Worm (Caenorhabditis elegans) whole organism, L1 larva: ENCODE measurements around the gene K03A11.1.

Experiments used
- C04F5.9 ChIP-seq: sonication (generic microtip); optimal IDR thresholded peaks from 2 replicates; lab custom pipeline; 2016; ENCODE audit warnings: missing genetic modification characterization, missing compliant biosample characterization
- blmp-1 ChIP-seq: fragments of 150-350 bp; optimal IDR thresholded peaks from 2 replicates; lab custom pipeline; 2014; ENCODE audit warnings: missing biosample characterization, missing genetic modification characterization
- ceh-63 ChIP-seq: fragments of 200-800 bp; sonication (Bioruptor generic); optimal IDR thresholded peaks from 2 replicates; lab custom pipeline; 2018; ENCODE audit warnings: mild to moderate bottlenecking, missing genetic modification characterization, missing compliant biosample characterization
- ceh-8 ChIP-seq: fragments of 200-800 bp; sonication (Bioruptor generic); optimal IDR thresholded peaks from 2 replicates; lab custom pipeline; 2018; ENCODE audit warnings: mild to moderate bottlenecking, missing genetic modification characterization, moderate library complexity, missing compliant biosample characterization
- ces-1 ChIP-seq: fragments of 150-350 bp; optimal IDR thresholded peaks from 2 replicates; lab custom pipeline; 2014; ENCODE audit warnings: missing biosample characterization, missing genetic modification reagents, missing genetic modification characterization
- dpl-1 ChIP-seq, 3 experiments: fragments of 150-350 bp in 2 of 3; sonication (generic microtip) in 1 of 3; optimal IDR thresholded peaks; 2 replicates each; lab custom pipeline; 2014 to 2017; ENCODE audit warnings: missing biosample characterization in 3 of 3, missing genetic modification characterization in 3 of 3, missing genetic modification reagents in 3 of 3
- efl-1 ChIP-seq, 4 experiments: fragments of 150-350 bp; optimal IDR thresholded peaks in 3 of 4; peaks in 1 of 4; 1 replicate in 1 of 4; 2 replicates in 3 of 4; lab custom pipeline; 2014; ENCODE audit warnings: missing biosample characterization in 2 of 4, missing genetic modification characterization in 2 of 4, missing genetic modification reagents in 2 of 4
- elt-3 ChIP-seq, 6 experiments: fragments of 150-350 bp in 1 of 6; sonication (generic microtip); optimal IDR thresholded peaks; 2 replicates each; lab custom pipeline; 2017 to 2018; ENCODE audit warnings: missing biosample characterization in 6 of 6, missing genetic modification characterization in 6 of 6, inconsistent platforms in 1 of 6
- fkh-10 ChIP-seq: sonication (generic microtip); optimal IDR thresholded peaks from 2 replicates; lab custom pipeline; 2017; ENCODE audit warnings: missing biosample characterization, missing genetic modification reagents, missing genetic modification characterization
- fos-1 ChIP-seq: fragments of 150-350 bp; optimal IDR thresholded peaks from 2 replicates; lab custom pipeline; 2014; ENCODE audit warnings: missing biosample characterization, missing genetic modification characterization
- grh-1 ChIP-seq: fragments of 200-800 bp; sonication (Bioruptor generic); IDR thresholded peaks from 2 replicates; pipeline ENCODE4 v1.3.6; 2022; ENCODE audit warnings: missing genetic modification reagents, missing genetic modification characterization, missing compliant biosample characterization
- hlh-4 ChIP-seq: sonication (generic microtip); optimal IDR thresholded peaks from 2 replicates; lab custom pipeline; 2016; ENCODE audit warnings: mild to moderate bottlenecking, missing genetic modification characterization, missing compliant biosample characterization
- hpl-2 ChIP-seq: fragments of 150-350 bp; optimal IDR thresholded peaks from 2 replicates; lab custom pipeline; 2014; ENCODE audit warnings: missing biosample characterization, missing genetic modification reagents, missing genetic modification characterization
- lin-14 ChIP-seq: fragments of 200-800 bp; sonication (Bioruptor generic); optimal IDR thresholded peaks from 2 replicates; lab custom pipeline; 2018; ENCODE audit warnings: mild to moderate bottlenecking, missing genetic modification characterization, moderate library complexity, missing compliant biosample characterization
- lin-39 ChIP-seq: fragments of 150-350 bp; optimal IDR thresholded peaks from 2 replicates; lab custom pipeline; 2014; ENCODE audit warnings: missing biosample characterization, missing genetic modification reagents, missing genetic modification characterization
- lsy-2 ChIP-seq, 2 experiments: fragments of 150-350 bp; optimal IDR thresholded peaks; 2 replicates each; lab custom pipeline; 2014; ENCODE audit warnings: missing biosample characterization in 2 of 2, missing genetic modification characterization in 2 of 2
- mab-9 ChIP-seq: fragments of 200-800 bp; sonication (Bioruptor generic); IDR thresholded peaks from 2 replicates; pipeline ENCODE4 v1.3.6; 2022; ENCODE audit warnings: missing genetic modification reagents, missing genetic modification characterization, missing compliant biosample characterization
- mdl-1 ChIP-seq, 2 experiments: fragments of 150-350 bp; optimal IDR thresholded peaks; 2 replicates each; lab custom pipeline; 2014 to 2017; ENCODE audit warnings: missing biosample characterization in 2 of 2, missing genetic modification characterization in 2 of 2, inconsistent platforms in 1 of 2
- nhr-19 ChIP-seq: fragments of 200-800 bp; sonication (Bioruptor generic); conservative IDR thresholded peaks from 2 replicates; pipeline ENCODE4 v1.3.6; 2022; ENCODE audit warnings: missing genetic modification characterization, missing compliant biosample characterization
- nhr-71 ChIP-seq: sonication (generic microtip); optimal IDR thresholded peaks from 2 replicates; lab custom pipeline; 2016; ENCODE audit warnings: mild to moderate bottlenecking, missing genetic modification characterization, moderate library complexity, missing compliant biosample characterization
- nhr-85 ChIP-seq: sonication (generic microtip); peaks from one replicate; lab custom pipeline; 2016; ENCODE audit warnings: missing genetic modification characterization, inconsistent platforms, missing compliant biosample characterization
- nhr-90 ChIP-seq: sonication (generic microtip); optimal IDR thresholded peaks from 2 replicates; lab custom pipeline; 2016; ENCODE audit warnings: mild to moderate bottlenecking, missing genetic modification characterization, missing compliant biosample characterization; ENCODE audit not compliant: poor library complexity
- pax-3 ChIP-seq: fragments of 200-800 bp; sonication (Bioruptor generic); optimal IDR thresholded peaks from 2 replicates; lab custom pipeline; 2018; ENCODE audit warnings: mild to moderate bottlenecking, missing genetic modification characterization, moderate library complexity, missing compliant biosample characterization
- pqm-1 ChIP-seq: sonication (generic microtip); optimal IDR thresholded peaks from 3 replicates; lab custom pipeline; 2017; ENCODE audit warnings: missing biosample characterization, missing genetic modification characterization
- snpc-4 ChIP-seq: fragments of 150-350 bp; optimal IDR thresholded peaks from 2 replicates; lab custom pipeline; 2014; ENCODE audit warnings: missing biosample characterization, missing genetic modification characterization
- snu-23 ChIP-seq: sonication (generic microtip); optimal IDR thresholded peaks from 2 replicates; lab custom pipeline; 2016; ENCODE audit warnings: missing genetic modification characterization, missing compliant biosample characterization
- sox-4 ChIP-seq: sonication (generic microtip); optimal IDR thresholded peaks from 2 replicates; lab custom pipeline; 2016; ENCODE audit warnings: missing genetic modification characterization, missing compliant biosample characterization
- sptf-1 ChIP-seq: fragments of 150-350 bp; optimal IDR thresholded peaks from 2 replicates; lab custom pipeline; 2014; ENCODE audit warnings: missing biosample characterization, missing genetic modification characterization
- swsn-7 ChIP-seq: sonication (generic microtip); optimal IDR thresholded peaks from 2 replicates; lab custom pipeline; 2016; ENCODE audit warnings: missing genetic modification characterization, missing compliant biosample characterization
- unc-130 ChIP-seq: fragments of 150-350 bp; optimal IDR thresholded peaks from 2 replicates; lab custom pipeline; 2017; ENCODE audit warnings: missing biosample characterization, missing genetic modification characterization, inconsistent platforms
- unc-86 ChIP-seq: sonication (generic microtip); optimal IDR thresholded peaks from 2 replicates; lab custom pipeline; 2016; ENCODE audit warnings: missing genetic modification characterization, missing compliant biosample characterization
- vab-15 ChIP-seq: sonication (generic microtip); optimal IDR thresholded peaks from 2 replicates; lab custom pipeline; 2017; ENCODE audit warnings: missing genotype, mild to moderate bottlenecking, missing genetic modification characterization, missing compliant biosample characterization
- zip-4 ChIP-seq: fragments of 200-800 bp; sonication (Bioruptor generic); optimal IDR thresholded peaks from 2 replicates; lab custom pipeline; 2018; ENCODE audit warnings: mild to moderate bottlenecking, missing genetic modification characterization, moderate library complexity, missing compliant biosample characterization
- ztf-11 ChIP-seq, 2 experiments: sonication (generic microtip); optimal IDR thresholded peaks; 2 replicates each; lab custom pipeline; 2016 to 2017; ENCODE audit warnings: missing genetic modification characterization in 2 of 2, missing biosample characterization in 1 of 2, missing compliant biosample characterization in 1 of 2
- ztf-4 ChIP-seq: fragments of 150-350 bp; optimal IDR thresholded peaks from 2 replicates; lab custom pipeline; 2014; ENCODE audit warnings: missing biosample characterization, missing genetic modification characterization

The K03A11.1 gene

DNA sequence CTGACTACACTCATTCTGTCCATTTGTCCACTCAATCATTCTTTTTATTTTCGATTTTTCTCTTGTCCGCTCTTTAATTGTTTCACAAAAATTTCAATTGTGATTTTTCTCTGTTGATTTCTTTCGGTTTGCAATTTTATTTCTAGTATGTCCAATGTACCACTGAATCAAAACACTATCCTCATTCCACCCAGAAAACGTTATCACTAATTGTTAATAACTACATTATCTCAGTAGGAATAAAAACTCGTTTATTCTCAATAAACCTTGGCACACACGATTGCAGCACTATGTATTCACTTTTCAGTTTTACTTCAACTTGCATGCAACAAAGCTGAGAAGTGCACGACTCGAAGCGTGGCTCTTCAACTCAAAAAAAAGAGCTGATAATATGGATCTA lies at the start of gene K03A11.1:
Gene K03A11.1 (plus strand): TSS at position 301 of the 400 bp plus-strand sequence.
- TF ChIP-seq snpc-4 (tag; lab: Kevin White, UChicago) (no peak), mdl-1 (tag; optimal IDR thresholded peaks at IDR 0.05; lab: Kevin White, UChicago) (no peak), unc-86 (tag; lab: Kevin White, UChicago) (no peak), ces-1 (no peak), vab-15 (tag; lab: Kevin White, UChicago) (no peak), lin-14 (GFP tag; lab: Kevin White, UChicago) (no peak), nhr-71 (tag; lab: Kevin White, UChicago) (no peak), zip-4 (GFP tag; lab: Kevin White, UChicago) (no peak), ztf-4 (no peak), fos-1 (tag; lab: Kevin White, UChicago) (no peak), ztf-11 (tag; optimal IDR thresholded peaks at IDR 0.05; lab: Kevin White, UChicago) (no peak)

DNA sequence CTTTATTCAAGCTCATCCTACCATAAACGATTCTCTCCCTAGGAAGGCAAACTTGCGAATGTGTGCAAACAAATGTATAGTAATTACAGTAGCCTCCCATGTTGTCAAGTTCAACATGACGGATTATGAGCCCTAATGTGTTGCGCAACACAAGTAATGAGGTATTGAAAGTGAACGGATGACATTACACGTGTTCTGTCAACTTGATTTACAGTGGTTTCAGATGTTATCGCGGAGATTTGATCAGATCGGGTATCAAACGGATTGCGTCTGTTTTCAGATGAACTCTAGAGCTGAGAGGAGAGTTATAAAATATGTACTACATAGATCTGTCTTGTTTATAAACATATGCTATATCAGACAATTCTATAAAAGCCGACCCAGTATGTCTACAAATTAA lies 49.2 kb upstream of the K03A11.1 start:
- no peak for TF ChIP-seq swsn-7
- TF ChIP-seq sptf-1: no peak
- TF ChIP-seq pqm-1 (tag; lab: Kevin White, UChicago): no peak
- TF ChIP-seq dpl-1 (GFP tag; optimal IDR thresholded peaks at IDR 0.05; lab: Kevin White, UChicago): no peak
- peak; percentile 67 for TF ChIP-seq nhr-85 (tag; lab: Kevin White, UChicago)

DNA sequence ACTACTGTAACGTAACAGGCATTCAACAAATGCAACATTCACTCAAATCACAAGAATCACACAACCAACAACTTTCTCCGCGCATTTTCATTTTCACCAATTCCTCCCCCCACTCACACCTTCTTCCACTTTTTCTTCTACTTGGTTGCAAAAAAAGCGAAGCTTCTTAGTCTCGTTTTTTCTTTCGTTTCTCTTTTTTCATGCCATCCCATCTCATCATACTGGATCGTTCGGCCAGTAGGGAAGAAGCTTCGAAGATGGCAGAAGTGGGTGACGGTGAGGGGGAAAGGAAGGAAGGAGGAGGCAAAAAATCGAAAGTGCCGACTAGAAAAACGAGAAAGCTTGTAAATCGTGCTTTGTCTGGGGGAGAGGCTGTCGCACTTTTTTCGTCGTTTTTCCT lies 48.4 kb upstream of the K03A11.1 start:
- TF ChIP-seq blmp-1 (peak; percentile 90), grh-1 (GFP tag; lab: Robert Waterston, UW) (no peak)

DNA sequence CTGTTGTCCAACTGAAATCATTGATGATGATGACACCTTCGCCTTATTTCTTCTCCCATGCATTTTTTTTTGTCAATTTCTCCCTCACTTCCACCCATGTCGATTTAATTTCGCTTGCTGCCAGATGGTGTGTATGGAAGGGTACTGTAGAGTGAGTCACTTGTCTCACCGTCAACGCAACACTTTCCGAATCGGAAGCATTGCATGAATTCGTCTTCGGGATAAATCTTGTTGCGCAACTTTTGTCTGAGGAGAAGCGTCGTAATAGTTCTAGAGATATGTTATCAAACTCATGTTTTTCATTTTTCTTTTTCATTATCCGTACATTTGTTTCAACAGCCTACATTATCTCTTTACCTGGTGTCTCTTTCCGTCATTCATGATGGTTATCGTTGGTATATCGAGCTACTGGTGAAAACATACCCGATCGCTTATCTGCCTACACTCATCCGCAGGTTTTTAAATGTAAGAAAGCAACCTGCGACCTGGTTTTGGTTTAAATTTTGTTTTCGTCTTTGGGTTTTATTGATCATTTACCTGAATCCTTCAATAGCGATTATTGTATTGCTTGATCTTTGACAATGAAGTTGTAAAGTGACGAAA lies 46.9 kb upstream of the K03A11.1 start:
- TF ChIP-seq sox-4 (tag; lab: Kevin White, UChicago) (no peak), hpl-2 (GFP tag; lab: Kevin White, UChicago) (no peak), snu-23 (GFP tag; lab: Kevin White, UChicago) (no peak), mab-9 (GFP tag; lab: Robert Waterston, UW) (no peak), nhr-90 (no peak), pax-3 (tag; lab: Kevin White, UChicago) (no peak), zip-4 (GFP tag; lab: Kevin White, UChicago) (no peak), elt-3 (tag; optimal IDR thresholded peaks at IDR 0.05; lab: Kevin White, UChicago) (peak in 1 of 6 experiments; percentile 16), mdl-1 (tag; optimal IDR thresholded peaks at IDR 0.05; lab: Kevin White, UChicago) (no peak), hlh-4 (tag; lab: Kevin White, UChicago) (no peak), lin-14 (GFP tag; lab: Kevin White, UChicago) (peak; percentile 45), blmp-1 (peak; percentile 82), efl-1 (optimal IDR thresholded peaks at IDR 0.05; lab: Kevin White, UChicago) (no peak), efl-1 (GFP tag; optimal IDR thresholded peaks at IDR 0.05 in 1 of 2; lab: Kevin White, UChicago) (peak in 1 of 2 experiments; percentile 59), unc-86 (tag; lab: Kevin White, UChicago) (no peak), nhr-71 (tag; lab: Kevin White, UChicago) (no peak), ceh-63 (GFP tag; lab: Kevin White, UChicago) (no peak), fkh-10 (no peak), C04F5.9 (tag; lab: Kevin White, UChicago) (no peak), ceh-8 (GFP tag; lab: Kevin White, UChicago) (no peak), lsy-2 (tag; optimal IDR thresholded peaks at IDR 0.05; lab: Kevin White, UChicago) (peak in 1 of 2 experiments; percentile 42), nhr-85 (tag; lab: Kevin White, UChicago) (peak; percentile 81), nhr-19 (GFP tag; lab: Robert Waterston, UW) (no peak), unc-130 (tag; lab: Kevin White, UChicago) (no peak), lin-39 (tag; lab: Kevin White, UChicago) (no peak)
